Worm (Caenorhabditis elegans) whole organism, late embryonic: ENCODE results near the gene otpl-8.

ENCODE experiments used
- C08G9.2 ChIP-seq: sonication (generic microtip); optimal IDR thresholded peaks from 2 replicates; lab custom pipeline; 2016; ENCODE audit warnings: mild to moderate bottlenecking, missing genetic modification characterization, moderate library complexity, missing compliant biosample characterization
- C38D4.7 ChIP-seq: fragments of 200-800 bp; sonication (Bioruptor generic); optimal IDR thresholded peaks from 2 replicates; lab custom pipeline; 2018; ENCODE audit warnings: mild to moderate bottlenecking, missing genetic modification characterization, moderate library complexity, missing compliant biosample characterization
- K09A11.1 ChIP-seq: sonication (generic microtip); optimal IDR thresholded peaks from 2 replicates; lab custom pipeline; 2017; ENCODE audit warnings: antibody characterized with exemption, mild to moderate bottlenecking, missing genetic modification characterization, missing compliant biosample characterization; ENCODE audit not compliant: insufficient read depth
- T23F11.4 ChIP-seq: fragments of 200-800 bp; sonication (Bioruptor generic); optimal IDR thresholded peaks from 2 replicates; lab custom pipeline; 2018; ENCODE audit warnings: mild to moderate bottlenecking, missing genetic modification characterization, missing compliant biosample characterization
- Y22D7AL.16 ChIP-seq: sonication (generic microtip); optimal IDR thresholded peaks from 2 replicates; lab custom pipeline; 2016; ENCODE audit warnings: missing genetic modification characterization, missing compliant biosample characterization
- ceh-14 ChIP-seq: sonication (generic microtip); optimal IDR thresholded peaks from 2 replicates; lab custom pipeline; 2016; ENCODE audit warnings: missing genotype, missing genetic modification characterization, missing compliant biosample characterization
- ceh-18 ChIP-seq: sonication (generic microtip); optimal IDR thresholded peaks from 2 replicates; lab custom pipeline; 2016; ENCODE audit warnings: missing genetic modification characterization, missing compliant biosample characterization
- ceh-19 ChIP-seq: fragments of 200-800 bp; sonication (Bioruptor generic); optimal IDR thresholded peaks from 2 replicates; lab custom pipeline; 2018; ENCODE audit warnings: mild to moderate bottlenecking, missing genetic modification characterization, missing compliant biosample characterization
- ceh-2 ChIP-seq: sonication (generic microtip); optimal IDR thresholded peaks from 2 replicates; lab custom pipeline; 2016; ENCODE audit warnings: missing genotype, missing genetic modification characterization, missing compliant biosample characterization
- ceh-24 ChIP-seq: sonication (generic microtip); optimal IDR thresholded peaks from 2 replicates; lab custom pipeline; 2016; ENCODE audit warnings: mild to moderate bottlenecking, missing genetic modification characterization, missing compliant biosample characterization
- ceh-31 ChIP-seq: sonication (generic microtip); optimal IDR thresholded peaks from 2 replicates; lab custom pipeline; 2016; ENCODE audit warnings: missing genetic modification characterization, missing compliant biosample characterization
- ceh-34 ChIP-seq: sonication (generic microtip); optimal IDR thresholded peaks from 2 replicates; lab custom pipeline; 2016; ENCODE audit warnings: mild to moderate bottlenecking, missing genetic modification characterization, missing compliant biosample characterization
- ceh-48 ChIP-seq: sonication (generic microtip); optimal IDR thresholded peaks from 2 replicates; lab custom pipeline; 2016; ENCODE audit warnings: missing genetic modification characterization, inconsistent platforms, missing compliant biosample characterization
- ceh-6 ChIP-seq: fragments of 200-800 bp; sonication (Bioruptor generic); optimal IDR thresholded peaks from 2 replicates; lab custom pipeline; 2018; ENCODE audit warnings: mild to moderate bottlenecking, missing genetic modification characterization, missing compliant biosample characterization
- dve-1 ChIP-seq: sonication (generic microtip); optimal IDR thresholded peaks from 2 replicates; lab custom pipeline; 2017; ENCODE audit warnings: antibody characterized with exemption, mild to moderate bottlenecking, missing genetic modification characterization, missing compliant biosample characterization
- elt-4 ChIP-seq: sonication (generic microtip); optimal IDR thresholded peaks from 2 replicates; lab custom pipeline; 2016; ENCODE audit warnings: missing genetic modification characterization, missing compliant biosample characterization
- eyg-1 ChIP-seq: sonication (generic microtip); optimal IDR thresholded peaks from 2 replicates; lab custom pipeline; 2016; ENCODE audit warnings: missing genotype, missing genetic modification characterization, missing compliant biosample characterization
- fax-1 ChIP-seq: sonication (generic microtip); optimal IDR thresholded peaks from 2 replicates; lab custom pipeline; 2016; ENCODE audit warnings: missing genotype, missing genetic modification characterization, missing compliant biosample characterization
- hlh-13 ChIP-seq: fragments of 200-800 bp; sonication (Bioruptor generic); optimal IDR thresholded peaks from 2 replicates; lab custom pipeline; 2018; ENCODE audit warnings: mild to moderate bottlenecking, missing genetic modification characterization, missing compliant biosample characterization
- hlh-15 ChIP-seq: sonication (generic microtip); optimal IDR thresholded peaks from 2 replicates; lab custom pipeline; 2016; ENCODE audit warnings: missing genetic modification characterization, missing compliant biosample characterization
- hlh-6 ChIP-seq: sonication (generic microtip); optimal IDR thresholded peaks from 2 replicates; lab custom pipeline; 2016; ENCODE audit warnings: missing genotype, missing genetic modification characterization, missing compliant biosample characterization
- hlh-8 ChIP-seq: sonication (generic microtip); optimal IDR thresholded peaks from 2 replicates; lab custom pipeline; 2016; ENCODE audit warnings: missing genotype, missing genetic modification characterization, missing compliant biosample characterization
- lim-6 ChIP-seq: sonication (generic microtip); optimal IDR thresholded peaks from 2 replicates; lab custom pipeline; 2016; ENCODE audit warnings: missing genetic modification characterization, missing compliant biosample characterization
- lin-11 ChIP-seq: fragments of 200-800 bp; sonication (Bioruptor generic); optimal IDR thresholded peaks from 2 replicates; lab custom pipeline; 2018; ENCODE audit warnings: mild to moderate bottlenecking, missing genetic modification characterization, missing compliant biosample characterization
- madf-2 ChIP-seq: sonication (generic microtip); optimal IDR thresholded peaks from 2 replicates; lab custom pipeline; 2017; ENCODE audit warnings: missing genetic modification characterization, missing compliant biosample characterization
- mec-3 ChIP-seq: sonication (generic microtip); optimal IDR thresholded peaks from 2 replicates; lab custom pipeline; 2016; ENCODE audit warnings: borderline replicate concordance, missing genetic modification characterization, missing compliant biosample characterization
- nfya-1 ChIP-seq: sonication (generic microtip); optimal IDR thresholded peaks from 2 replicates; lab custom pipeline; 2017; ENCODE audit warnings: missing genetic modification characterization, mild to moderate bottlenecking, missing compliant biosample characterization, antibody characterized with exemption, moderate library complexity
- nhr-11 ChIP-seq: fragments of 150-350 bp; optimal IDR thresholded peaks from 2 replicates; lab custom pipeline; 2014; ENCODE audit warnings: missing biosample characterization, missing genetic modification characterization
- nhr-232 ChIP-seq: sonication (generic microtip); optimal IDR thresholded peaks from 2 replicates; lab custom pipeline; 2016; ENCODE audit warnings: missing genetic modification characterization, missing compliant biosample characterization
- odd-2 ChIP-seq: sonication (generic microtip); optimal IDR thresholded peaks from 2 replicates; lab custom pipeline; 2017; ENCODE audit warnings: antibody characterized with exemption, mild to moderate bottlenecking, missing genetic modification characterization, missing compliant biosample characterization
- pax-1 ChIP-seq: fragments of 150-350 bp; optimal IDR thresholded peaks from 2 replicates; lab custom pipeline; 2014; ENCODE audit warnings: missing biosample characterization, missing genetic modification characterization
- pha-2 ChIP-seq: sonication (generic microtip); optimal IDR thresholded peaks from 2 replicates; lab custom pipeline; 2017; ENCODE audit warnings: mild to moderate bottlenecking, missing genetic modification characterization, missing compliant biosample characterization
- ref-2 ChIP-seq: sonication (generic microtip); optimal IDR thresholded peaks from 2 replicates; lab custom pipeline; 2016; ENCODE audit warnings: missing genetic modification characterization, missing compliant biosample characterization
- rnt-1 ChIP-seq: sonication (generic microtip); optimal IDR thresholded peaks from 2 replicates; lab custom pipeline; 2016; ENCODE audit warnings: missing genetic modification characterization, missing compliant biosample characterization
- sdc-2 ChIP-seq: sonication (generic microtip); optimal IDR thresholded peaks from 2 replicates; lab custom pipeline; 2016; ENCODE audit warnings: missing genotype, missing genetic modification characterization, missing compliant biosample characterization
- sox-4 ChIP-seq: sonication (generic microtip); optimal IDR thresholded peaks from 2 replicates; lab custom pipeline; 2017; ENCODE audit warnings: mild to moderate bottlenecking, missing genetic modification characterization, inconsistent platforms, missing compliant biosample characterization
- tbx-2 ChIP-seq: sonication (generic microtip); optimal IDR thresholded peaks from 2 replicates; lab custom pipeline; 2016; ENCODE audit warnings: missing genetic modification characterization, missing compliant biosample characterization
- tbx-7 ChIP-seq: sonication (generic microtip); optimal IDR thresholded peaks from 2 replicates; lab custom pipeline; 2016; ENCODE audit warnings: missing genotype, missing genetic modification characterization, missing compliant biosample characterization
- unc-42 ChIP-seq: sonication (generic microtip); optimal IDR thresholded peaks from 2 replicates; lab custom pipeline; 2016; ENCODE audit warnings: missing genotype, missing genetic modification characterization, missing compliant biosample characterization
- unc-55 ChIP-seq: sonication (generic microtip); optimal IDR thresholded peaks from 2 replicates; lab custom pipeline; 2017; ENCODE audit warnings: missing biosample characterization, missing genetic modification reagents, missing genetic modification characterization
- unc-86 ChIP-seq: sonication (generic microtip); optimal IDR thresholded peaks from 2 replicates; lab custom pipeline; 2016; ENCODE audit warnings: missing genetic modification characterization, missing compliant biosample characterization
- ztf-16 ChIP-seq: sonication (generic microtip); optimal IDR thresholded peaks from 2 replicates; lab custom pipeline; 2017; ENCODE audit warnings: missing genetic modification characterization, missing compliant biosample characterization

Gene otpl-8

ce11 chrX:12270841-12271240, at the start of gene otpl-8:
Gene otpl-8, minus strand, starts transcription at chrX:12270941.
- TF ChIP-seq tbx-7 (tag; lab: Kevin White, UChicago) = no peak
- TF ChIP-seq nhr-11 = no peak
- no peak for TF ChIP-seq mec-3 (tag; lab: Kevin White, UChicago)
- TF ChIP-seq eyg-1 (tag; lab: Kevin White, UChicago) = no peak
- no peak for TF ChIP-seq ztf-16 (tag; lab: Kevin White, UChicago)
- TF ChIP-seq pha-2 (tag; lab: Kevin White, UChicago) = no peak

- TF ChIP-seq ceh-31 (no peak), elt-4 (tag; lab: Kevin White, UChicago) (no peak), tbx-2 (tag; lab: Kevin White, UChicago) (no peak), tbx-7 (tag; lab: Kevin White, UChicago) (no peak), mec-3 (tag; lab: Kevin White, UChicago) (no peak), odd-2 (tag; lab: Kevin White, UChicago) (no peak), unc-86 (tag; lab: Kevin White, UChicago) (no peak), C08G9.2 (tag; lab: Kevin White, UChicago) (no peak), ceh-6 (no peak), lin-11 (tag; lab: Kevin White, UChicago) (no peak), nfya-1 (tag; lab: Kevin White, UChicago) (no peak)
These were observed 46.8 kb upstream of the otpl-8 start for ce11 chrX:12317560-12317959.

DNA sequence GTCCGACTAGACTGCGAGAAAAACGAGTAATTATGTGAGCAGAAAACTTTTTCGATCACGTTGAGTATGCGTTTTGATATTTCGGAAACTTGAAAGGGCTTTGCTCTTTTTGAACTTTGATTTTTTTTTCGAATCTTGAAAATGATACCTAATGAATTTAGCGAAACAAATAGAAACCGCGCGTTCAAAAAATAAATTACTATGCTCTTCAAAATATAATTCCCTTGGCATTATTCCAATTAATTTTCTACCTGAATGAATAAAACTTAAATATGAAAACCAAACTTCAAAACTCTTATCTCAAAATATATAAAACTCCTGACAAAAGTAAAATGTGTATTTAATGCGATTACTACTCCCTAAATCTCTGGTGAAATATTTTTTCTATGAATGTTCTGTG, 44.5 kb upstream of the otpl-8 start, which contains the start of gene xtr-2:
xtr-2 (plus strand) TSS at position 301 of the 400 bp plus-strand sequence.
- TF ChIP-seq sox-4 (tag; lab: Kevin White, UChicago) (no peak), fax-1 (no peak), hlh-15 (no peak), elt-4 (tag; lab: Kevin White, UChicago) (no peak), Y22D7AL.16 (no peak), ceh-14 (tag; lab: Kevin White, UChicago) (no peak), hlh-8 (tag; lab: Kevin White, UChicago) (no peak), ztf-16 (tag; lab: Kevin White, UChicago) (no peak), unc-55 (GFP tag; lab: Kevin White, UChicago) (no peak), pax-1 (tag; lab: Kevin White, UChicago) (no peak), unc-42 (tag; lab: Kevin White, UChicago) (no peak), rnt-1 (no peak), ceh-18 (tag; lab: Kevin White, UChicago) (no peak), ceh-24 (no peak), unc-86 (tag; lab: Kevin White, UChicago) (no peak), ceh-2 (no peak)
- TF ChIP-seq, all 69 proteins: peak for 0

DNA sequence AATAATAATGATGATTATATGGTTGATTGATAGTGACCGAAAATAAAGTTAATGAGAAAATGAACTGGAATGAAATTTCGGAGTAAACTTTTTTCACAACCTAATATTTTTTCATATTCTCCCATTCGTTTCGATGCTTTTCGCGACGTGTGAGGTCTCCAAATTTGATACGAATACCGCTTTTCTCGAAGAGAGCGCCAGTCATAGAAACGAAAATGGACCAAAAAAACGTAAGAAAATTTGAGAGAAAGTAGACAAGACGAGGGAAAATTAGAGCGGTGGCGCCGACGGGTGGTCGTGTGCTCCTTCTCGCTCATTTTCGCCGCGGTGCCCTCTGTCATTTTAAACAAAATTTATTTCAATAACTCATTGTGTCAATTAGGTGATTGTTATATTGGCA, 43.7 kb upstream of the otpl-8 start:
- TF ChIP-seq rnt-1 (no peak), C38D4.7 (GFP tag; lab: Kevin White, UChicago) (no peak), madf-2 (tag; lab: Kevin White, UChicago) (no peak), unc-42 (tag; lab: Kevin White, UChicago) (no peak), ceh-48 (tag; lab: Kevin White, UChicago) (no peak), ceh-14 (tag; lab: Kevin White, UChicago) (no peak), ref-2 (no peak), hlh-13 (no peak)

DNA sequence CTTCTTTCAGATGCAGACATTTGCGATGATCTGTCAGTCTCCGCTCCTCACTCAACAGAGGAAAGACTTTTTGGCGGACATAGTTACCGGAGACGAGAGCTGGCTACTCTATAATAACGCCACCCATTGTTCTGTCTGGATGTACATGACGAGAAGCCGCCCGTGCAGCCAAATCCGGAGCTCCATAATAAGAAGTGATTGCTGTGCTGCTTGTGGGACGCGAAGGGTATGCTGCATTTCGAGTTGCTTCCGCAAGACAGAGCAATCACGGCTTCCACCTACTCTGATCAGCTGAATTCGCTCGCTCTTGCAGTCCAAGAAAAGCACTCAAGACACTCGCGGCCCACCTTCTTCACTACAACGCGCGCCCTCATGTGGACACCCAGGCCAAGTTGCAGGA, 43.0 kb upstream of the otpl-8 start:
- no peak for TF ChIP-seq sdc-2 (tag; lab: Kevin White, UChicago)
- TF ChIP-seq ceh-34 (tag; lab: Kevin White, UChicago) = no peak
- TF ChIP-seq ceh-6 = no peak
- TF ChIP-seq lin-11 (tag; lab: Kevin White, UChicago) = no peak
- TF ChIP-seq ceh-2 = no peak
- TF ChIP-seq lim-6 (tag; lab: Kevin White, UChicago) = no peak
- no peak for TF ChIP-seq eyg-1 (tag; lab: Kevin White, UChicago)
- TF ChIP-seq hlh-6 (tag; lab: Kevin White, UChicago) = no peak
- TF ChIP-seq T23F11.4 (GFP tag; lab: Kevin White, UChicago) = no peak
- no peak for TF ChIP-seq ceh-19
- TF ChIP-seq hlh-15 = no peak
- TF ChIP-seq K09A11.1 (tag; lab: Kevin White, UChicago) = no peak
- TF ChIP-seq fax-1 = no peak
- TF ChIP-seq dve-1 (tag; lab: Kevin White, UChicago) = no peak
- no peak for TF ChIP-seq nhr-232
